Fruit fly (Drosophila melanogaster): ENCODE data around the gene CG14238.

DNA sequence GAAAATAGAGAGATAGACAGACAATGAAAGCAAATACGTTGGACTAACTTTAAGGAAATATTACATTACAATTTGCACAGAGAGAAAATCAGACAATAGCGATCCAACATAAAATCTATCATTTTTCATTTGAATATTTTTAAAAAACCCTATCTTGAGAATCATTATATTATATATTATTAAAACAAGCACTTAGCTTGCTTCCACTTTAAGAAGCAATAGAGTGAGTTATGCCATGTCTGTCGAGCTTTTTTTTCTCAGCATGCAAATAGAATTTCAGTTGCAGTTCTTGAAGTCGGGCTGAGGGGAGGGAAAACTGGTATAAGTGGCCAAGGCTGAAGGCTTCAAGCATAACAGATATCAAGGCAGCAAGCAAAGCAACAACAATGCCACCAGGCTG lies 44.0 kb downstream of the CG14238 start:
- no peak for TF ChIP-seq lola (GFP tag; optimal IDR thresholded peaks at IDR 0.05)
- no peak for TF ChIP-seq usp (GFP tag; optimal IDR thresholded peaks at IDR 0.05)
- TF ChIP-seq tai (GFP tag; optimal IDR thresholded peaks at IDR 0.05): no peak
- TF ChIP-seq fru (GFP tag; optimal IDR thresholded peaks at IDR 0.05): no peak
- no peak for TF ChIP-seq Mio (GFP tag; optimal IDR thresholded peaks at IDR 0.05)
- no peak for TF ChIP-seq h (GFP tag; optimal IDR thresholded peaks at IDR 0.05)
- no peak for TF ChIP-seq CrebA (GFP tag; optimal IDR thresholded peaks at IDR 0.05; ENCODE audit: borderline replicate concordance)
- no peak for TF ChIP-seq psq (GFP tag; optimal IDR thresholded peaks at IDR 0.05)
- no peak for TF ChIP-seq Abd-B (GFP tag; optimal IDR thresholded peaks at IDR 0.05)
- no peak for TF ChIP-seq Hr78 (GFP tag; optimal IDR thresholded peaks at IDR 0.05)

Measured in whole organism, wandering third instar larva.